Fruit fly (Drosophila melanogaster) S2 (cell line): Measurements from ENCODE around the gene Elo68alpha.

ENCODE experiments used
- CG8478 ChIP-seq: fragments of >200 bp; optimal IDR thresholded peaks from 2 replicates; lab custom pipeline; 2018
- CTCF ChIP-seq, 2 experiments: fragments of >200 bp; optimal IDR thresholded peaks; 2 replicates each; lab custom pipeline; 2018

dm6 chr3L:11150735-11151287 lies 48.0 kb upstream of the Elo68alpha start, which contains the start of gene CG6216:
- TF ChIP-seq CTCF (optimal IDR thresholded peaks at IDR 0.05; lab: Kevin White, UChicago) = no peak
- TF ChIP-seq CG8478 (lab: Kevin White, UChicago) = no peak
